Worm (Caenorhabditis elegans) whole organism, L4/young adult: Measurements from ENCODE around the gene F54B8.4.
"Not testable (repeated sequence)": the region's sequence is repeated elsewhere in the genome, so short reads cannot be mapped to it uniquely, and the experiment has no call there.

Experiments
- W03F9.2 ChIP-seq: fragments of 150-350 bp; optimal IDR thresholded peaks from 2 replicates; lab custom pipeline; 2014; ENCODE audit warnings: missing biosample characterization, missing genetic modification characterization
- dao-5 ChIP-seq: sonication (generic microtip); optimal IDR thresholded peaks from 2 replicates; lab custom pipeline; 2016; ENCODE audit warnings: missing genotype, missing genetic modification characterization, moderate library complexity, missing compliant biosample characterization
- him-1 ChIP-seq: sonication (generic microtip); optimal IDR thresholded peaks from 2 replicates; lab custom pipeline; 2016; ENCODE audit warnings: missing genotype, missing genetic modification reagents, missing genetic modification characterization, missing compliant biosample characterization

Gene F54B8.4

ce11 chrV:15803079-15803478, 13.1 kb upstream of the F54B8.4 start, which contains the start of gene srd-27:
srd-27 (plus strand) TSS chrV:15803379.
- not testable (repeated sequence) for TF ChIP-seq W03F9.2, him-1, dao-5 (tag; lab: Kevin White, UChicago)

ce11 chrV:15803748-15804147, 12.4 kb upstream of the F54B8.4 start, which contains the start of gene T26E4.18:
T26E4.18 (minus strand) TSS chrV:15803848.
- not testable (repeated sequence) for TF ChIP-seq him-1, W03F9.2, dao-5 (tag; lab: Kevin White, UChicago)

ce11 chrV:15807420-15807819, 8.8 kb upstream of the F54B8.4 start, which contains the start of gene srsx-38:
srsx-38 (minus strand) TSS chrV:15807520.
- TF ChIP-seq W03F9.2, him-1, dao-5 (tag; lab: Kevin White, UChicago): not testable (repeated sequence)

- TF ChIP-seq dao-5 (tag; lab: Kevin White, UChicago) (no peak), W03F9.2 (tag; lab: Kevin White, UChicago) (no peak), him-1 (tag; lab: Kevin White, UChicago) (no peak)
Observed at ce11 chrV:15809543-15809942, 6.6 kb upstream of the F54B8.4 start, which contains the start of gene srsx-36. srsx-36 (minus strand) TSS chrV:15809643.

- TF ChIP-seq W03F9.2 (tag; lab: Kevin White, UChicago) (no peak), dao-5 (tag; lab: Kevin White, UChicago) (no peak), him-1 (tag; lab: Kevin White, UChicago) (no peak)
Observed at ce11 chrV:15810446-15810845, 5.7 kb upstream of the F54B8.4 start, which contains the start of gene F54B8.1. F54B8.1 (plus strand) TSS chrV:15810746.

ce11 chrV:15811982-15812381, 4.2 kb upstream of the F54B8.4 start, which contains the start of gene nhr-282:
nhr-282 (plus strand) TSS chrV:15812282.
- TF ChIP-seq dao-5, him-1, W03F9.2 (tag; lab: Kevin White, UChicago): not testable (repeated sequence)

ce11 chrV:15817746-15818145, 1.6 kb downstream of the F54B8.4 start, which contains the start of gene abf-3:
abf-3 (minus strand) TSS chrV:15817846.
- no peak for TF ChIP-seq W03F9.2 (tag; lab: Kevin White, UChicago)
- TF ChIP-seq dao-5 (tag; lab: Kevin White, UChicago): no peak
- TF ChIP-seq him-1 (tag; lab: Kevin White, UChicago): no peak

ce11 chrV:15819983-15820382, 3.8 kb downstream of the F54B8.4 start, which contains the start of gene srbc-48:
srbc-48 (plus strand) TSS chrV:15820283.
- TF ChIP-seq him-1 (tag; lab: Kevin White, UChicago) (no peak), dao-5 (tag; lab: Kevin White, UChicago) (no peak), W03F9.2 (tag; lab: Kevin White, UChicago) (no peak)

ce11 chrV:15821398-15821797, 5.2 kb downstream of the F54B8.4 start, which contains the start of gene srbc-49:
srbc-49 (plus strand) TSS chrV:15821698.
- TF ChIP-seq dao-5 (tag; lab: Kevin White, UChicago): no peak
- no peak for TF ChIP-seq him-1 (tag; lab: Kevin White, UChicago)
- TF ChIP-seq W03F9.2 (tag; lab: Kevin White, UChicago): no peak

- no peak for TF ChIP-seq W03F9.2 (tag; lab: Kevin White, UChicago)
- TF ChIP-seq him-1 (tag; lab: Kevin White, UChicago): no peak
- TF ChIP-seq dao-5 (tag; lab: Kevin White, UChicago): no peak
Observed at ce11 chrV:15824866-15825265, 8.7 kb downstream of the F54B8.4 start, which contains the start of gene srbc-50. srbc-50 (minus strand) TSS chrV:15824966.

- TF ChIP-seq him-1 (tag; lab: Kevin White, UChicago) (no peak), dao-5 (tag; lab: Kevin White, UChicago) (no peak), W03F9.2 (tag; lab: Kevin White, UChicago) (no peak)
Observed at ce11 chrV:15826110-15826509, 9.9 kb downstream of the F54B8.4 start, which contains the start of gene srbc-51. srbc-51 (plus strand) TSS chrV:15826410.

- TF ChIP-seq W03F9.2 (tag; lab: Kevin White, UChicago): no peak
Observed at ce11 chrV:15829907-15830306, 13.7 kb downstream of the F54B8.4 start, which contains the start of gene srbc-55. srbc-55 (minus strand) TSS chrV:15830007.

ce11 chrV:15831586-15831985, 15.4 kb downstream of the F54B8.4 start, which contains the start of gene srbc-56:
srbc-56 (minus strand) TSS chrV:15831686.
- TF ChIP-seq him-1 (tag; lab: Kevin White, UChicago): no peak
- TF ChIP-seq W03F9.2 (tag; lab: Kevin White, UChicago): no peak
- no peak for TF ChIP-seq dao-5 (tag; lab: Kevin White, UChicago)
